Fruit fly (Drosophila melanogaster): Measurements from ENCODE around the gene ATPsynCF6.

The ATPsynCF6 gene

dm6 chr3R:23332535-23333333 is 23.1 kb downstream of the ATPsynCF6 start (continued):
- TF ChIP-seq CG8924 (tag; optimal IDR thresholded peaks at IDR 0.05) (peak; percentile 57), dimm (GFP tag; IDR thresholded peaks at IDR 0.05) (no peak), CG2678 (tag; optimal IDR thresholded peaks at IDR 0.05) (peak; percentile 79), Sox100B (GFP tag; optimal IDR thresholded peaks at IDR 0.05) (peak; percentile 70), Bdp1 (GFP tag; optimal IDR thresholded peaks at IDR 0.05) (no peak), eyg (GFP tag; optimal IDR thresholded peaks at IDR 0.05) (no peak), jigr1 (GFP tag; IDR thresholded peaks at IDR 0.05) (no peak), CG4424 (GFP tag; optimal IDR thresholded peaks at IDR 0.05) (peak; percentile 67), Eip74EF (GFP tag; optimal IDR thresholded peaks at IDR 0.05) (peak in 1 of 2 experiments; percentile 65), CG43689 (GFP tag; IDR thresholded peaks at IDR 0.05) (no peak), Adf1 (GFP tag; IDR thresholded peaks at IDR 0.05) (no peak), cg (GFP tag; optimal IDR thresholded peaks at IDR 0.05) (peak; percentile 71), luna (GFP tag; optimal IDR thresholded peaks at IDR 0.05) (no peak), CG10462 (GFP tag; optimal IDR thresholded peaks at IDR 0.05) (no peak), CG42726 (GFP tag; IDR thresholded peaks at IDR 0.05; ENCODE audit: partially characterized antibody) (no peak), CG7271 (tag; optimal IDR thresholded peaks at IDR 0.05) (no peak), peb (GFP tag; IDR thresholded peaks at IDR 0.05) (no peak), sim (GFP tag; IDR thresholded peaks at IDR 0.05) (no peak), esg (GFP tag; conservative IDR thresholded peaks at IDR 0.05) (no peak), phol (tag; optimal IDR thresholded peaks at IDR 0.05) (peak; percentile 76), jing (GFP tag; optimal IDR thresholded peaks at IDR 0.05) (peak; percentile 34), corto (GFP tag; optimal IDR thresholded peaks at IDR 0.05) (no peak), CG18599 (GFP tag; optimal IDR thresholded peaks at IDR 0.05) (peak; percentile 51), al (GFP tag; IDR thresholded peaks at IDR 0.05) (peak; percentile 11; the same call in 1 of the 2 replicates), Xrp1 (GFP tag; IDR thresholded peaks at IDR 0.05) (peak; percentile 69; the same call in 1 of the 2 replicates), CrebB (tag; optimal IDR thresholded peaks at IDR 0.05) (peak; percentile 39), CG6254 (GFP tag; optimal IDR thresholded peaks at IDR 0.05) (peak; percentile 28), CG10267 (tag; optimal IDR thresholded peaks at IDR 0.05) (peak; percentile 46), Xbp1 (GFP tag; optimal IDR thresholded peaks at IDR 0.05) (peak; percentile 50), CG13123 (GFP tag; optimal IDR thresholded peaks at IDR 0.05) (no peak), Atf-2 (GFP tag; optimal IDR thresholded peaks at IDR 0.05) (peak; percentile 18), D19B (GFP tag; optimal IDR thresholded peaks at IDR 0.05) (peak; percentile 36), CG11696 (GFP tag; IDR thresholded peaks at IDR 0.05) (no peak), NFAT (GFP tag; IDR thresholded peaks at IDR 0.05) (no peak), Ada2b (GFP tag; IDR thresholded peaks at IDR 0.05) (no peak), CG30403 (GFP tag; optimal IDR thresholded peaks at IDR 0.05) (peak; percentile 67), CG10147 (GFP tag; optimal IDR thresholded peaks at IDR 0.05) (peak; percentile 9), CG16779 (GFP tag; IDR thresholded peaks at IDR 0.05) (no peak), sens-2 (GFP tag; IDR thresholded peaks at IDR 0.05) (no peak), MESR4 (GFP tag; optimal IDR thresholded peaks at IDR 0.05) (no peak), CG8765 (GFP tag; IDR thresholded peaks at IDR 0.05) (no peak), CG13287 (GFP tag; IDR thresholded peaks at IDR 0.05; ENCODE audit: partially characterized antibody) (no peak), da (GFP tag; optimal IDR thresholded peaks at IDR 0.05) (no peak), CG4854 (GFP tag; optimal IDR thresholded peaks at IDR 0.05) (peak; percentile 3), HLHmδ (GFP tag; optimal IDR thresholded peaks at IDR 0.05) (no peak), bowl (GFP tag; IDR thresholded peaks at IDR 0.05) (no peak), sima (GFP tag; optimal IDR thresholded peaks at IDR 0.05) (peak; percentile 19), CG11085 (GFP tag; IDR thresholded peaks at IDR 0.05) (no peak), slp2 (GFP tag; optimal IDR thresholded peaks at IDR 0.05) (peak; percentile 24), Side (GFP tag; optimal IDR thresholded peaks at IDR 0.05) (peak; percentile 28)

Measured in whole organism, embryonic.